Worm (Caenorhabditis elegans) whole organism, dauer: ENCODE results near the gene col-149.

Experiments
- unc-62 ChIP-seq: sonication (generic microtip); optimal IDR thresholded peaks from 2 replicates; lab custom pipeline; 2017; ENCODE audit warnings: missing biosample characterization, missing genetic modification reagents, missing genetic modification characterization

col-149 gene

DNA sequence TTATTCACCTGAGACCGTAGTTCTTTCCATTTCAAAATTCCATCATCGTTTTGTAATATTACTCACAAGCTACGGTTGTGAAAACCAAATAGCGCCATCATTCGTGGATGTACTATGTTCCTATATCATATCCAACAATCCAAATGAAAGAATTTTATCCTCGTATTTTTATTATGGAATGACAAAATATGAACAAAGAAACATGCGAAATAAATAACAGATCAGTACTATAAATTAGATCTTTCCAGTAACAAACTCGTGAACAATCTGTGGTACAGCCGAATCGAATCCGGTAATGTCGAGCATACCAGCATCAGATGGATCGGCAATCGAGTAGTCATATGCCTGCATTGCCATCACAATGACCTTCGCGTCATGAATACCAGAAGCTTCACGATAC is 40.0 kb downstream of the col-149 start:
- no peak for TF ChIP-seq unc-62 (GFP tag; lab: Kevin White, UChicago)

DNA sequence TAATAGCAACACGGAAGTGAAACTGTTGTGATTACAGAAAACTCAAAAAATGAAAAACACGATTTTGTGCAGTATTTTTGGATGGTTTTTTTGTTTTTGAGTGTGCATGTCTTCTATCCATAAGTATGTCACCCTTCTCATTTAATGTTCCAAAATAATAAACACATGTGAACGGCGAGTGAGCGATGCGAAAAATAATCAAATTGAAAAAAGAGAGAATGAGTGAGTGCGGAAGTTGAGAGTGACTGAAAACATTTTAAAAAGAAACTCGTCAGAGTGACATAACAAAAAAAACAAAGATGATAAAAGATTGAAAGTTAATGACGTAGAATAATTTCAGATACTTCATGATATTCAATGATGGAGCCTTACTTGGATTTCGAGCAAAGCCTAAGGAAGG is 43.2 kb downstream of the col-149 start:
- no peak for TF ChIP-seq unc-62 (GFP tag; lab: Kevin White, UChicago)

DNA sequence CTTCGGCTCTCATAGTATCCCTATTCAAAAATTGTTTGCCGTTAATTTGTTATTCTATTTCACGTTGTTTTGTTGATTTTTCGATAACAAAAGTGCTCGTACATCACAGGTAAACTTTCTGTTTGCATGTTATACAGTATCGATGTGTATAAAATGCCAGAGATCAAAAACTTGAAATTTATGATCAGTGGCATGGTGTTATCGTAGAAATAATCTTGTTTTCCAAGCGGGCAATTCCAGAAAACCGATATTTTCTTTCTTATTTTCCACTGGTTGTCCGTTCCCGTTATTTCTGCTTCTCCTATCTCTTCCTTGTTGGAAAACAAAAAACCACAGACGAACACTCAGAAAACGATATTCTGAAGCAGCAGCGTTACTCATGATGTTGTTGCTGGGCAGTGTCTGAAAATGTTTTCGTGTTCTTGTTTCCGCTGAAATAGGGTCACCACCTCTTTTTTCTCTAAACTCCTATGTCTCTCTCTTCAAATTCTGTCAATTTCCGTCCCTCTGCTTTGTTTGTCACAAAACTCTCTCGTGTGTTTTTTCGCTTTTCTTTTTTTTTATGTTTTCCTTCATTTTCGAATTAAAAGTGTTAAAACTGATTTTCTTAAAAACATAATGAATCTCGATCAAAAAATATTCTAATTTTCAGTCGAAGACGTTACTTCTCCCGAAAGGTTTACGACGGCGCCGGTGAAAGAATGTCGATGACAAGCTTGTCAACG is 44.3 kb downstream of the col-149 start, which contains the start of gene akt-1:
TSS of gene akt-1 (plus strand) at position 651 of the 725 bp plus-strand sequence.
- TF ChIP-seq unc-62 (GFP tag; lab: Kevin White, UChicago) = no peak

DNA sequence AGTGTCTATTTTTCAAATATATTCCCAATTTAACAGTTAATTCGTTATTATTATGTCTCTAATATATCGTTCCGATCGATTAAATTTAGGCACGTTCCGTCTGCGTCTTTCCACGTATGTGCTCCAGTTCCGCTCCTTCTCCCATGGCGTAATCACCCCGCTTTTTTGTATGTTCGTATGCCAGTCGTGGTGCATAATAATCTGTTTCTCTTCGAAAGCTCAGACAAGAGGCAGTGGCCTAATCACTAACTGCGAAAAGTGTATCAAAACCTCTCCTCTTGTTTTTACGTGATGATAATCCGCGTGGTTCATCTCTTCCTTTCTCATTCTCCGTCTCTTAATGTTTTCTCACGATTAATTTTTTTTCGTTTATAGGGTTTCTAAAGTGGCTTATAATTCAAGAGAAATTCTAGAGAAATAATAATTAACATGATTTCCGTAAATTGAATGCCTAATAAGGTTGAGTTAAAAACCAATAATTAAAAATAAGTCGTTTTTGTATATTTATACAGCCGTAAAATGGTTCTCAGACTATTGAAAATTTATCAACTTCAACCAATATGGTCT is 44.9 kb downstream of the col-149 start:
- no peak for TF ChIP-seq unc-62 (GFP tag; lab: Kevin White, UChicago)

DNA sequence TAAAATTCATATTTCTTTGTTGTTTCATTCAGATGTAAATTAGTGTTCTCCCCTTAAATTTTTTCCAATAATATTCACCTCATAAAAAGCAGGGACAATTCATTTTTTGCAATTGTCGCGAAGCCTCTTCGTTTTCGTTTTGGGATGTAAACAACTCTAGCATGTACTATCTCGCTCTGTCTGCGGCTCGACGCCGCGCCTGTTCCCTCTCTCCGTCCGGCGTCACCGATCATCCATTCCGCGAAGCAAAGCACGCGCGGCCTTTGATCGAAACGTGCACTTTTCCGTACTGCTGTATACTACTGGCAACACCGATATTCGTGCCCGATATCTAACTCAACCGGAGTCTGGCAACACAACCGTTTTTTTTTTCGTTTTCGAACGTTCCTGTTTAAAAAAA is 45.7 kb downstream of the col-149 start:
- no peak for TF ChIP-seq unc-62 (GFP tag; lab: Kevin White, UChicago)

DNA sequence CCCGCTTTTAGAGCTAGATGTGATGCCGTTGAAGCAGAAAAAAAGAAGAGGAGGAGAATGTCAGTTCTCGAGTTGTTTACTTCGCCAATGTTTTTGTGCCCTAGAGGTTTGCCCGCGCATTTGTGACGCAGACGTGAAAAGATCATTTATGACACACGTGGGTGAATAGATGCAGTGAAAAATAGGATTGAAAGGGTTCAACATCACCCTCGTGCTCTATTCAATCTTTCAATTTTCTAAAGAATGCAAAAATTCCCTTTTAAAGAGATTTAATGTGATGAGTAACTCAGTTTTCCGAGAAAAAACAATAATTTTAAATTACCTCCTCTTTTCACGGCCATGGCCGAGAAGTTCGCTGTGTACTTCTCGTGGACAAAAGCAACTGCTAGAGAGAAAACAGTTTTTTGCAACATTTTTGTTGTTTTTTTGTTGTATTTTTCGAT is 46.2 kb downstream of the col-149 start:
- no peak for TF ChIP-seq unc-62 (GFP tag; lab: Kevin White, UChicago)

DNA sequence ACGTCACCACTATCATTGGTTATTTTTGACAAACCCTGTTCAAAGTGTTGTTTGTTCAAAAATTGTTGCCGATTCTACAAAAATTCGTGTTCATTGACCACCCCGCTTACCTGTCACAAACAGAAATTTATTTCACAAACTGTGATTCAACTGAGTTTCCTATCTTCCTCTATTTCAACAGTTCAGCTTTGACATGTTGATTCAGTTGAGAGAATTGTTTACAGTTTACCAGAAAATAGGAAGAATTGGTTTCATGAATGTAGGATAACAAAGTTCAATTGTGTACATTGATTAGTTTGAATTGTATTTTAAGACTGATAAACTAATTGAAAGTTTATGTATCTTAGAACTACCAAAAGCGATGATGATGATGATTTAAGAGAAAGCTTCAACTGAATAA is 47.1 kb downstream of the col-149 start:
- TF ChIP-seq unc-62 (GFP tag; lab: Kevin White, UChicago) = no peak

DNA sequence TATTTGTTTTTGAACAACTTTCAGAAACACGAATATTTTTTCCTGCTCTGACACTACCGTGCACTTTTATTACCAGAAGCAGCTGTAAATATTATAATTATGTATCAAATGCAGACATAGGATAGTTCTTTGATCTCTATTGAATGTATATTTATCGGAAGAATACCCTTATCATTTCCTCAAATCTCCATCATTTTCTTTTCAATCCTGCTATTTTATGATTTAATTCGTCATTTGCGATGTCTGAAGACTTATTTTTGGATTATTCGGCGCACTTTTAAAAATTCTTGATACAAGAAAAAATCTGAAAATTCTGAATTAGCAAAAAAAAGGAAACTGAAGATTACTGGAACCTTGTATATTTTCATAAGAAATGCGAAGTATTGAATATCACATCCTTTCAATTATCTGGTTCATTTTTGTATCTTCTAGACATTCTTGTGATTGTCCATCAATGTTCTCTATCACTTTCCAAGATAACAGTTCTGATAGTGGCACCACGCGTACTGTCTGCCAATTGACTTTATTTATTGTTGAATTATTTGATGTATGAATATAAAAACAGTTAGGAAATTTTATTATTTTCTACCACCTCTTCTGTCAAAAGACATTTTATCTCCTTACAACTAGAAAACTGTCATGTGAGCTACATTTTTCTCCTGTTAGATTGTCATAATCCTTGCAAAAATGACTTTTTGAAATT is 48.5 kb downstream of the col-149 start:
- no peak for TF ChIP-seq unc-62 (GFP tag; lab: Kevin White, UChicago)

DNA sequence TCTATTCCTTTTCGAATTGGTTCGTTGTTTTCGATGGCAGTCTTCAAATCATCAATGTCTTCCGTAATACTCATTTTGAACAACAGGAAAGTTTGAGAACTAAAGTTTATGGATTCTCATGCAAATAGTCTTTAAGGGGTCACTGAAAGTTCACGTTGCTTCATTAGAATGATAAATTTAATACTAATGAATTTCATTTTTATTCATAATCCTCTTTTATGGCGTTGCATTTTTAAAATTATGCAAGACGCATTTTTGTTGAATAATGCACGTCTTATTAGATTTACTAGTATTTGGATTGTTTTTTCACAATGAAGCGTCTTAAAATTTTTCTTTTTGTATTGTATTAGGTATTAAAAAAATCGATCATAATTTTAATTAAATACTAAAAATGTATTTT is 49.6 kb downstream of the col-149 start, which contains the start of gene C12D8.9:
TSS of gene C12D8.9 (minus strand) at position 101 of the 400 bp plus-strand sequence.
- no peak for TF ChIP-seq unc-62 (GFP tag; lab: Kevin White, UChicago)
